Fruit fly (Drosophila melanogaster) whole organism, embryonic: Measurements from ENCODE around the gene CG13131.

Experiments used
- CG17328 ChIP-seq: fragments of 200-800 bp; sonication (Bioruptor generic); IDR thresholded peaks from 2 replicates; pipeline ENCODE4 v1.3.6; 2022; ENCODE audit warnings: missing biosample characterization, missing genetic modification characterization
- CG3065 ChIP-seq: fragments of 200-800 bp; sonication (Bioruptor generic); optimal IDR thresholded peaks from 2 replicates; lab custom pipeline; 2016; ENCODE audit warnings: missing biosample characterization, missing genetic modification characterization
- HHEX ChIP-seq: fragments of 200-800 bp; sonication (Bioruptor generic); optimal IDR thresholded peaks from 3 replicates; lab custom pipeline; 2017; ENCODE audit warnings: missing biosample characterization, mild to moderate bottlenecking, missing genetic modification characterization, missing genetic modification reagents
- danr ChIP-seq: fragments of 200-800 bp; sonication (Bioruptor generic); IDR thresholded peaks from 2 replicates; pipeline ENCODE4 v1.3.6; 2022; ENCODE audit warnings: missing biosample characterization, missing genetic modification characterization

DNA sequence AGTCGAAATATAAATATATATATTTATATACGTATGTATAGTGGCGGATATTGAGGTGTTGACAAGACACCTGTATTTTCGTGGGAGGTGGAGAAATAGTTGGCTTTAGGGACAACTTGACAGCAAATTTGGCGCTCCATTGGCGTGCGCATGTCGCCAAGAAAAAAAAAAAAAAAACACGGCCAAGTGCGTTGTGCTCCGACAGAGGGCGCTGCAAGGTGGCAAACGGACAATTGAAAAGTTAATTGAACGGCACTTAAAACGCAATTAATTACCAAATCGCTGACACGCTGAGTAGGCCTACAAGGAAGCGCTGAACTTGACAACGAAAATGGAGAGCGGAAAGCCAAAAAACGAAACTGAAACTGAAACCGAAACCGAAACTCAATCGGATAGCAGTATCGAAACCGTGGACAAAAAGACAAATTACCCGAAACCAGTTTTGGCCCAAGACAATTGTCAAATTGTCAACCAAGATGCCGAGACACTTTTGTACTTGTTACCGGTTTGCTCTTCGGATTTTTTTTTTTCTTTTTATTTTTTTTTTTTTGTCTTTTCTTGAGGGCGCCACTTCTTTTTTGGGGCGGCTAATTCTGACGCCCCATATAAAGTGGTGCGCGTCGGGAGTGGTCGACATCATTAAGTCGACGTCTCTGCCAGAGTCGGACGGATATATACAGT lies 36.5 kb upstream of the CG13131 start, which contains the start of gene Cpr31A:
- TF ChIP-seq CG3065 (GFP tag; lab: Kevin White, UChicago) = no peak
- no peak for TF ChIP-seq danr
- no peak for TF ChIP-seq HHEX (GFP tag; lab: Kevin White, UChicago)
- no peak for TF ChIP-seq CG17328 (GFP tag; lab: Robert Waterston, UW)
